Fruit fly (Drosophila melanogaster) whole organism, wandering third instar larva: ENCODE data around the gene meng.

Experiments used
- CG9705 ChIP-seq: fragments of 200-800 bp; sonication (Bioruptor generic); optimal IDR thresholded peaks from 2 replicates; lab custom pipeline; 2018; ENCODE audit warnings: missing biosample characterization, mild to moderate bottlenecking, missing genetic modification characterization
- CrebA ChIP-seq: fragments of 200-800 bp; sonication (Bioruptor generic); optimal IDR thresholded peaks from 2 replicates; lab custom pipeline; 2016; ENCODE audit warnings: missing biosample characterization, mild to moderate bottlenecking, missing genetic modification characterization, borderline replicate concordance
- Dif ChIP-seq: fragments of 200-275, 200-300 bp; sonication (Bioruptor generic); optimal IDR thresholded peaks from 2 replicates; lab custom pipeline; 2018; ENCODE audit warnings: missing biosample characterization, missing genetic modification characterization; ENCODE audit not compliant: partially characterized antibody
- Hnf4 ChIP-seq: fragments of 200-800 bp; sonication (Bioruptor generic); optimal IDR thresholded peaks from 2 replicates; lab custom pipeline; 2016; ENCODE audit warnings: missing biosample characterization, mild to moderate bottlenecking, missing genetic modification characterization
- Hr83 ChIP-seq: fragments of 200-300 bp; sonication (Bioruptor generic); optimal IDR thresholded peaks from 2 replicates; lab custom pipeline; 2016; ENCODE audit warnings: missing biosample characterization, mild to moderate bottlenecking, missing genetic modification characterization, moderate library complexity; ENCODE audit not compliant: poor library complexity, severe bottlenecking
- Jra ChIP-seq: sonication (Bioruptor generic); optimal IDR thresholded peaks from 2 replicates; lab custom pipeline; 2016; ENCODE audit warnings: missing biosample characterization, missing genetic modification characterization
- Mio ChIP-seq: sonication (Bioruptor generic); optimal IDR thresholded peaks from 2 replicates; lab custom pipeline; 2016; ENCODE audit warnings: missing biosample characterization, missing genetic modification characterization
- N ChIP-seq: fragments of >200 bp; optimal IDR thresholded peaks from 2 replicates; lab custom pipeline; 2018; ENCODE audit warnings: missing biosample characterization, missing external identifiers, missing genetic modification characterization
- Rel ChIP-seq, 2 experiments: fragments of 200-800 bp; sonication (Bioruptor generic) in 1 of 2; optimal IDR thresholded peaks; 2 replicates in 1 of 2; 3 replicates in 1 of 2; lab custom pipeline; 2016 to 2019; ENCODE audit warnings: mild to moderate bottlenecking in 2 of 2, missing biosample characterization in 2 of 2, missing genetic modification characterization in 2 of 2, moderate library complexity in 1 of 2
- Sp1 ChIP-seq: fragments of 200-800 bp; sonication (Bioruptor generic); optimal IDR thresholded peaks from 3 replicates; lab custom pipeline; 2019; ENCODE audit warnings: missing biosample characterization, mild to moderate bottlenecking, missing genetic modification characterization, moderate library complexity
- brk ChIP-seq: fragments of 200-800 bp; sonication (Bioruptor generic); optimal IDR thresholded peaks from 2 replicates; lab custom pipeline; 2016; ENCODE audit warnings: missing biosample characterization, mild to moderate bottlenecking, missing genetic modification characterization
- dl ChIP-seq, 2 experiments: fragments of 175-275, 200-275 bp in 1 of 2; fragments of 200-275 bp in 1 of 2; sonication (Bioruptor generic); optimal IDR thresholded peaks; lab custom pipeline; 2018; ENCODE audit warnings: mild to moderate bottlenecking in 2 of 2, missing biosample characterization in 2 of 2, missing genetic modification characterization in 2 of 2, moderate library complexity in 2 of 2; ENCODE audit not compliant: partially characterized antibody in 2 of 2, insufficient read depth in 1 of 2
- dmrt93B ChIP-seq: fragments of 200-800 bp; sonication (Bioruptor generic); optimal IDR thresholded peaks from 2 replicates; lab custom pipeline; 2018; ENCODE audit warnings: missing biosample characterization, mild to moderate bottlenecking, missing genetic modification characterization
- foxo ChIP-seq, 2 experiments: fragments of 200-800 bp; sonication (Bioruptor generic); optimal IDR thresholded peaks; 2 replicates in 1 of 2; 3 replicates in 1 of 2; lab custom pipeline; 2016 to 2017; ENCODE audit warnings: missing biosample characterization in 2 of 2, missing genetic modification characterization in 2 of 2
- fru ChIP-seq: fragments of 200-800 bp; sonication (Bioruptor generic); optimal IDR thresholded peaks from 3 replicates; lab custom pipeline; 2016; ENCODE audit warnings: missing biosample characterization, mild to moderate bottlenecking, missing genetic modification characterization
- h ChIP-seq: fragments of 200-800 bp; sonication (Bioruptor generic); optimal IDR thresholded peaks from 3 replicates; lab custom pipeline; 2016; ENCODE audit warnings: missing biosample characterization, mild to moderate bottlenecking, missing genetic modification characterization
- jim ChIP-seq: fragments of 175-275, 200-325 bp; sonication (Bioruptor generic); optimal IDR thresholded peaks from 2 replicates; lab custom pipeline; 2016; ENCODE audit warnings: missing biosample characterization, mild to moderate bottlenecking, missing genetic modification characterization
- lola ChIP-seq: fragments of >200 bp; optimal IDR thresholded peaks from 2 replicates; lab custom pipeline; 2017; ENCODE audit warnings: missing biosample characterization, missing genetic modification characterization
- rgr ChIP-seq: fragments of 200-800 bp; sonication (Bioruptor generic); optimal IDR thresholded peaks from 3 replicates; lab custom pipeline; 2016; ENCODE audit warnings: missing biosample characterization, mild to moderate bottlenecking, missing genetic modification characterization
- sage ChIP-seq: fragments of 200-800 bp; sonication (Bioruptor generic); optimal IDR thresholded peaks from 2 replicates; lab custom pipeline; 2016; ENCODE audit warnings: missing biosample characterization, mild to moderate bottlenecking, missing genetic modification characterization
- sv ChIP-seq: fragments of 200-800 bp; sonication (Bioruptor generic); optimal IDR thresholded peaks from 3 replicates; lab custom pipeline; 2016; ENCODE audit warnings: missing biosample characterization, missing genetic modification characterization
- tai ChIP-seq: sonication (Bioruptor generic); optimal IDR thresholded peaks from 2 replicates; lab custom pipeline; 2016; ENCODE audit warnings: missing biosample characterization, missing genetic modification characterization
- usp ChIP-seq: fragments of >200 bp; optimal IDR thresholded peaks from 2 replicates; lab custom pipeline; 2017; ENCODE audit warnings: missing biosample characterization, missing genetic modification characterization
- woc ChIP-seq: sonication (Bioruptor generic); optimal IDR thresholded peaks from 2 replicates; lab custom pipeline; 2016; ENCODE audit warnings: missing biosample characterization, mild to moderate bottlenecking, missing genetic modification characterization

Gene meng

DNA sequence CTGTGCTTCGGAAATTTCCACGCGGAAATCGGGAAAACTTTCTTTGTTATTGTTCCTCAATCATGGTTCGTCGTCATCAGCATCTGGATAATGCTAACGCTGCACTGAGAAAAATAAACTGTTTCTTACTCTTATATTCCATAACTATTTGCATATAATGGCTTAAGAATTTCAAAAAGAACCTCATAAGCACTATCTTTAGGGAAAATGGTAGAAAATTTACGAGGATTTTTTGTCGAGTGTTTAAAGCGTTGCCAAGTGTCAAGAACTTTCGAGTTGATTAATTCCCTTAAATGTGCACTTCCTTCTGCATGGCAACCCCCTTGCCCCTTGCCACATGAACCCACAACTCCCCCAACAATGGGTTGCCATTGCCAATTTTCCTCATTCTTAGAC is 45.7 kb downstream of the meng start:
- TF ChIP-seq tai (GFP tag; lab: Kevin White, UChicago) (no peak), lola (GFP tag; lab: Kevin White, UChicago) (peak; percentile 33), brk (GFP tag; lab: Kevin White, UChicago) (peak; percentile 37), sv (GFP tag; lab: Kevin White, UChicago) (peak; percentile 29), N (GFP tag; lab: Kevin White, UChicago) (no peak), dmrt93B (GFP tag; lab: Kevin White, UChicago) (no peak)

DNA sequence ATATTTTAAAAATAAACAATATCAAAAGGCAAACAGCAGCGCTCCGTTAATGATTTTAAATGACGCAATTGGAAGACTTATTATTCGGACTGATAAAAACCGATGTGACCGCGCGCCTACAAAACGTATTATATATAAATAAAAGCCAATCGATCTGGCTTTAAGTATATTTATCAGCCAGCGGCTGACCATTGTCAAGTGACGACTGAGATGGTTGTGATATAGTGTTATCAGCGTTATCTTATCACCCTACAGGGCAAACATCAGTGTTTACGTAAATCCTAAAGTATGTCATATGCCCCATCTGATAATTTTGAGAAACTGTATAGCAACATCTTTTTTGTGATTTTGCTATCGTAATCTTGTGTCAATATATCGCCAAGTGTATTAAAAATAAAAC is 47.1 kb downstream of the meng start:
- no peak for TF ChIP-seq Sp1 (GFP tag; lab: Kevin White, UChicago)
- peak; percentile 47 for TF ChIP-seq CrebA
- peak; percentile 43 for TF ChIP-seq sage (GFP tag; lab: Kevin White, UChicago)
- no peak for TF ChIP-seq dl (GFP tag; optimal IDR thresholded peaks at IDR 0.05; lab: Kevin White, UChicago; ENCODE audit: insufficient read depth in 1 of 2, partially characterized antibody in 2 of 2)
- peak; percentile 3 for TF ChIP-seq h
- TF ChIP-seq, all 38 proteins: peak for 3

DNA sequence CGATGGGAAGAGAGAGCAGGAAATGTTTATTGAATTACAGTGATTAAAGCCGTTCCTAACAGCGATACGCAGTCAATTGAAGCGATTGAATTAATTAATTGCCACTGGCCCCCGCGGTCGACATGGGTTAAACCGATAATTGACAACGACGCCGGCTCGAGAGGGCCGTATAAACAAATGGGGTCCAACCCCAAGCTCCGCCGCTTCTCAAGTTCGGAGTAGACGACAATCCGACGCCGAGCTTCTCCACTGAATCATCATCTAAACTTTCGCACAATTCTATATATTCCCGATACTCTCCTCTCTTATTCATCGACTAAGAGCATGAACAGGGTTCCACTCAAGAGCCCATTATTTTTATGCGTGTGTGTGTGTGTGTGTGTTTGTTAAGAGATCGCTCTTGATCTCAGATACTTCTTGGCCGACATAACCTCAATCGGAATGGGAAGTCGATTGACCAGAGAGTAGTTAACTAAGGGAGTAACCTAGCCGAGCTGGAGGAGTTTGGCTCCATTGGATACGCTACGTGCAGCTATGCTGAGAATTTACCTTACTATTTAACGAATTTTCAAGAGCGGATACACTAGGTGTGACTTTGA is 49.6 kb downstream of the meng start:
- TF ChIP-seq jim (GFP tag; lab: Kevin White, UChicago) (no peak), rgr (GFP tag; lab: Kevin White, UChicago) (no peak), foxo (GFP tag; optimal IDR thresholded peaks at IDR 0.05; lab: Kevin White, UChicago) (no peak), Hr83 (GFP tag; lab: Kevin White, UChicago) (no peak), Rel (GFP tag; optimal IDR thresholded peaks at IDR 0.05; lab: Kevin White, UChicago) (no peak), Rel (tag; optimal IDR thresholded peaks at IDR 0.05; lab: Kevin White, UChicago) (no peak), CrebA (no peak), Dif (GFP tag; lab: Kevin White, UChicago) (peak; percentile 32), Hnf4 (GFP tag; lab: Kevin White, UChicago) (no peak), dl (GFP tag; optimal IDR thresholded peaks at IDR 0.05; lab: Kevin White, UChicago; ENCODE audit: insufficient read depth in 1 of 2, partially characterized antibody in 2 of 2) (peak in 1 of 2 experiments; percentile 69), Mio (GFP tag; lab: Kevin White, UChicago) (no peak), usp (GFP tag; lab: Kevin White, UChicago) (no peak), N (GFP tag; lab: Kevin White, UChicago) (no peak), dmrt93B (GFP tag; lab: Kevin White, UChicago) (no peak)
- TF ChIP-seq, all 38 proteins: peak for 2

DNA sequence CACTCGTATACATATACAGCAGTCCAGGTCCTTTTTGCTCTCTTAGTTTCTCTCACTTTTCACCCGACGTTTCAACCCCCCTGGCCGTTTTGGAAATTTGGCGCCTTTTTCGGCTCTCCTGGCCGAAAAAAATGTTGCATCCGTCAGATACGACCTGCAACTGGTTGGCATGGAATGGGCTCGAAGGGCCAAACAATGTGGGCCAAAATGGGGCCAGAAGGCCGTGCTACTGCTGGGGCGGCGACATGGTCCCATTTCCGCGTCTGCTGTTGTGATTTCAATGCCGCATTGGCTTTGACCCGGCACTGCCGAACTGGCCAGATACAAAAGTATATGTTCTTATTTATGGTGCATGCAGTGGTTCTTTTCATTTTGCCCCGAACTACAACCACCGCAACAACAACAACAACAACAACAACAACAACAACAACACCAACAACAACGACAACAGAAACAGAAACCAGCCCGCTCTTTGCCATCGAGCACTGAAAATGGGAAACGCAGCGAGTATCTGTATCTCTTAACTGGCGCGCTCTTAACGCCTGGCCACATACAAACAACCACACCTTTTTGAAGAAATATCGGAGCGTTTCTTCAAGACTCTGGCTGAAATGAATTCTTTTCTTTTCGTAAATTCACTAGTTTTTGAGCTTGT is 51.6 kb downstream of the meng start:
- no peak for TF ChIP-seq foxo (GFP tag; optimal IDR thresholded peaks at IDR 0.05; lab: Kevin White, UChicago)
- TF ChIP-seq Dif (GFP tag; lab: Kevin White, UChicago): peak; percentile 2

DNA sequence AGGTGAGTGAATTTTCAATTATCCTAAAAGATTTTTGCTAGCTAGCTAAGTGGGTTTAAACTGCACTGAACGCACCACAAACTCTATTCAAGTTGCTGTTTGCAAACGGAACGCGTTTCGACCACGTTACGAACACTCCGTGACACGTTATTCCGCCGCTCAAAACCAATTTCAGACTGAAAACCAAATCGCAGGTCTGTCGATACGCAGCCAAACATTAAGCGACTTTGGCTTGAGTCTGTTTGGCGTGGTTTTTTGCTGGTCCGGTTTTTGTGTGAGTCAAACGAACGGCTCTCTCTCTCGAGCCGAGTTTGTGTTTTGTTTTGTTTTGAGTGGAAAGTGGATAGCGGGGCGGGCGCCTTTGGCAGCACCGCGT is 52.1 kb downstream of the meng start:
- TF ChIP-seq Sp1 (GFP tag; lab: Kevin White, UChicago): no peak
- TF ChIP-seq Mio (GFP tag; lab: Kevin White, UChicago): no peak
- TF ChIP-seq dl (GFP tag; optimal IDR thresholded peaks at IDR 0.05; lab: Kevin White, UChicago; ENCODE audit: insufficient read depth in 1 of 2, partially characterized antibody in 2 of 2): peak in 1 of 2 experiments; percentile 12
- TF ChIP-seq Dif (GFP tag; lab: Kevin White, UChicago): peak; percentile 53
- TF ChIP-seq h: no peak
- no peak for TF ChIP-seq CG9705 (GFP tag; lab: Kevin White, UChicago)
- TF ChIP-seq Hnf4 (GFP tag; lab: Kevin White, UChicago): peak; percentile 1

DNA sequence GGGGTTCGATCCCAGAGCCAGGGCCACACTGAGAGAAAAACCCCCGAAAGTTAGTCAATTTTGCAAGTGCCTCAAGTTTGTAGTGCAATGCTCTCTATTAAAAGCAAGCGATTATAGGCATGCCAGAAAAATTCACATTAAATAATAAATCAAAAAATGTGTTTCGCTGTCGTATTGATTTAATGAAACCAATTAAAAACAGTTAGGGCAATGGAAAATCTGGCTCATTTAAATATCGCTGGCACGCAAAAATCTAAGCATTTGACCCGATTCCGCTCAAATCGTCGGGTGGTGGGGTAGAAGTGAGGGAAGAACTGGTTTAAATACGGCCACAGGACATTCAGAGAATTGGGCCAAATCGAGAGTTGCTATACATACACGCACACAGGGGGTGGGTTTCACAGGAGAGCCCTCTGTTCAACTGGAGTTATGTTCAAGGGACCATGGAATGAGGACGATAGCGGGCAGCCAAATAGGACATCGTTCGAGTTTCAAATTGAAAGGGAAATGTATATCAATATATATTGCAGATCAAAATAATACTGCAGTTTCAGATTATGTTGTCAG is 52.7 kb downstream of the meng start:
- TF ChIP-seq jim (GFP tag; lab: Kevin White, UChicago) (no peak), fru (GFP tag; lab: Kevin White, UChicago) (no peak), foxo (GFP tag; optimal IDR thresholded peaks at IDR 0.05; lab: Kevin White, UChicago) (peak in 1 of 2 experiments; percentile 11), Jra (no peak), woc (GFP tag; lab: Kevin White, UChicago) (peak; percentile 17)
- TF ChIP-seq, all 38 proteins: peak for 2
